Worm (Caenorhabditis elegans) whole organism, late embryonic: ENCODE results near the gene H40L08.8.

Experiments used
- ama-1 ChIP-seq: fragments of 150-350 bp; optimal IDR thresholded peaks from 2 replicates; lab custom pipeline; 2014
- ceh-22 ChIP-seq: sonication (generic microtip); optimal IDR thresholded peaks from 2 replicates; lab custom pipeline; 2017; ENCODE audit warnings: missing biosample characterization, missing genetic modification characterization
- ceh-34 ChIP-seq: sonication (generic microtip); optimal IDR thresholded peaks from 2 replicates; lab custom pipeline; 2016; ENCODE audit warnings: mild to moderate bottlenecking, missing genetic modification characterization, missing compliant biosample characterization
- elt-4 ChIP-seq: sonication (generic microtip); optimal IDR thresholded peaks from 2 replicates; lab custom pipeline; 2016; ENCODE audit warnings: missing genetic modification characterization, missing compliant biosample characterization
- hlh-6 ChIP-seq: sonication (generic microtip); optimal IDR thresholded peaks from 2 replicates; lab custom pipeline; 2016; ENCODE audit warnings: missing genotype, missing genetic modification characterization, missing compliant biosample characterization
- lin-11 ChIP-seq: fragments of 200-800 bp; sonication (Bioruptor generic); optimal IDR thresholded peaks from 2 replicates; lab custom pipeline; 2018; ENCODE audit warnings: mild to moderate bottlenecking, missing genetic modification characterization, missing compliant biosample characterization
- nhr-11 ChIP-seq: fragments of 150-350 bp; optimal IDR thresholded peaks from 2 replicates; lab custom pipeline; 2014; ENCODE audit warnings: missing biosample characterization, missing genetic modification characterization
- pqm-1 ChIP-seq: sonication (generic microtip); optimal IDR thresholded peaks from 2 replicates; lab custom pipeline; 2016; ENCODE audit warnings: missing genetic modification characterization, missing compliant biosample characterization
- rnt-1 ChIP-seq: sonication (generic microtip); optimal IDR thresholded peaks from 2 replicates; lab custom pipeline; 2016; ENCODE audit warnings: missing genetic modification characterization, missing compliant biosample characterization
- sox-4 ChIP-seq: sonication (generic microtip); optimal IDR thresholded peaks from 2 replicates; lab custom pipeline; 2017; ENCODE audit warnings: mild to moderate bottlenecking, missing genetic modification characterization, inconsistent platforms, missing compliant biosample characterization
- unc-55 ChIP-seq: sonication (generic microtip); optimal IDR thresholded peaks from 2 replicates; lab custom pipeline; 2017; ENCODE audit warnings: missing biosample characterization, missing genetic modification reagents, missing genetic modification characterization
- ztf-16 ChIP-seq: sonication (generic microtip); optimal IDR thresholded peaks from 2 replicates; lab custom pipeline; 2017; ENCODE audit warnings: missing genetic modification characterization, missing compliant biosample characterization

DNA sequence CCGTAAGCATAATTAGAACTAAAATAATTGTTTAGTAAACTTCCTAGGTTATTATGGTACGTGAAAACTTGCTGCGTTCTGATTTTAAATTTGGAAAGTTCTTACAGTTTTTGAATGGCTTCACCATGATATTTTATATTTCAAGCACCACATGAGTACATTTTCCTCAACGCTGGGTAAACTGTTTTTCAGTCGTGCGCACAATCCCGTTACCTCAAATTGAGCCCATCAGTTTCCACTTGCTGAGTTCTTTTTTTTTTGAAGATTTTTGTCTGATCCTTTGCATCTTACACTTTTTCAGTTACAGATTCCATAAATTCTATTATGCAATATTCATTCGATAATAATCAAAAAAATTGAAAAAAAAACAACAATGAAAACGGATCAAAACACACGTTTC is 43.1 kb upstream of the H40L08.8 start:
- TF ChIP-seq pqm-1 (tag; lab: Kevin White, UChicago), result no peak
- no peak for TF ChIP-seq sox-4 (tag; lab: Kevin White, UChicago)
- no peak for TF ChIP-seq ama-1 (lab: Kevin White, UChicago)
- TF ChIP-seq elt-4 (tag; lab: Kevin White, UChicago), result no peak
- TF ChIP-seq rnt-1 (tag; lab: Kevin White, UChicago), result no peak
- no peak for TF ChIP-seq lin-11
- no peak for TF ChIP-seq unc-55
- no peak for TF ChIP-seq hlh-6 (tag; lab: Kevin White, UChicago)
- TF ChIP-seq ceh-22, result no peak
- TF ChIP-seq ceh-34 (tag; lab: Kevin White, UChicago), result no peak
- no peak for TF ChIP-seq nhr-11 (tag; lab: Kevin White, UChicago)
- no peak for TF ChIP-seq ztf-16 (tag; lab: Kevin White, UChicago)
